Fruit fly (Drosophila melanogaster) whole organism, pupa: ENCODE measurements around the gene Girdin.

Experiments
- CG10348 ChIP-seq: fragments of 200-800 bp; sonication (Bioruptor generic); IDR thresholded peaks from 2 replicates; pipeline ENCODE4 v1.3.6; 2022; ENCODE audit warnings: missing biosample characterization, missing genetic modification characterization
- CG12605 ChIP-seq: fragments of 200-800 bp; sonication (Bioruptor generic); IDR thresholded peaks from 2 replicates; pipeline ENCODE4 v1.3.6; 2022; ENCODE audit warnings: missing biosample characterization, missing genetic modification characterization
- CG13204 ChIP-seq: fragments of 200-800 bp; sonication (Bioruptor generic); optimal IDR thresholded peaks from 2 replicates; lab custom pipeline; 2018; ENCODE audit warnings: missing biosample characterization, mild to moderate bottlenecking, missing genetic modification characterization, moderate library complexity
- CG14655 ChIP-seq: fragments of 200-800 bp; sonication (Bioruptor generic); optimal IDR thresholded peaks from 3 replicates; lab custom pipeline; 2017; ENCODE audit warnings: mild to moderate bottlenecking, missing biosample characterization, missing genetic modification reagents, missing genetic modification characterization
- CG15710 ChIP-seq: fragments of 200-800 bp; sonication (Bioruptor generic); optimal IDR thresholded peaks from 2 replicates; lab custom pipeline; 2018; ENCODE audit warnings: missing biosample characterization, mild to moderate bottlenecking, missing genetic modification characterization, moderate library complexity
- CG17806 ChIP-seq: fragments of 200-800 bp; sonication (Bioruptor generic); optimal IDR thresholded peaks from 2 replicates; lab custom pipeline; 2018; ENCODE audit warnings: missing biosample characterization, mild to moderate bottlenecking, missing genetic modification characterization, moderate library complexity
- CG32121 ChIP-seq: fragments of 200-800 bp; sonication (Bioruptor generic); IDR thresholded peaks from 2 replicates; pipeline ENCODE4 v1.3.6; 2022; ENCODE audit warnings: missing biosample characterization, missing genetic modification characterization
- CG34367 ChIP-seq: fragments of 200-800 bp; sonication (Bioruptor generic); optimal IDR thresholded peaks from 2 replicates; lab custom pipeline; 2018; ENCODE audit warnings: missing biosample characterization, mild to moderate bottlenecking, missing genetic modification characterization
- CG4496 ChIP-seq: fragments of 200-800 bp; sonication (Bioruptor generic); IDR thresholded peaks from 3 replicates; pipeline ENCODE4 v1.3.6; 2022; ENCODE audit warnings: missing biosample characterization, missing genetic modification characterization
- CG8159 ChIP-seq: fragments of 200-800 bp; sonication (Bioruptor generic); optimal IDR thresholded peaks from 3 replicates; lab custom pipeline; 2018; ENCODE audit warnings: missing biosample characterization, mild to moderate bottlenecking, missing genetic modification characterization, moderate library complexity
- CG8301 ChIP-seq: fragments of 200-800 bp; sonication (Bioruptor generic); optimal IDR thresholded peaks from 2 replicates; lab custom pipeline; 2018; ENCODE audit warnings: missing biosample characterization, mild to moderate bottlenecking, missing genetic modification characterization
- CG9948 ChIP-seq: fragments of 200-800 bp; sonication (Bioruptor generic); optimal IDR thresholded peaks from 2 replicates; lab custom pipeline; 2018; ENCODE audit warnings: missing biosample characterization, mild to moderate bottlenecking, missing genetic modification characterization, moderate library complexity
- D1 ChIP-seq: fragments of 200-800 bp; sonication (Bioruptor generic); optimal IDR thresholded peaks from 2 replicates; lab custom pipeline; 2018; ENCODE audit warnings: missing biosample characterization, mild to moderate bottlenecking, missing genetic modification characterization, moderate library complexity
- EcR ChIP-seq: fragments of 200-800 bp; sonication (Bioruptor generic); optimal IDR thresholded peaks from 3 replicates; lab custom pipeline; 2019; ENCODE audit warnings: missing biosample characterization, missing genetic modification characterization, mild to moderate bottlenecking, moderate library complexity, missing genetic modification reagents
- Ets98B ChIP-seq: fragments of 200-800 bp; sonication (Bioruptor generic); IDR thresholded peaks from 2 replicates; pipeline ENCODE4 v1.3.6; 2022; ENCODE audit warnings: missing biosample characterization, missing genetic modification characterization
- Pif1A ChIP-seq: fragments of 200-800 bp; sonication (Bioruptor generic); optimal IDR thresholded peaks from 3 replicates; lab custom pipeline; 2016; ENCODE audit warnings: missing biosample characterization, missing genetic modification characterization
- Pif1B ChIP-seq: fragments of 200-800 bp; sonication (Bioruptor generic); optimal IDR thresholded peaks from 3 replicates; lab custom pipeline; 2016; ENCODE audit warnings: missing biosample characterization, missing genetic modification characterization
- Snoo ChIP-seq: fragments of 200-800 bp; sonication (Bioruptor generic); optimal IDR thresholded peaks from 3 replicates; lab custom pipeline; 2017; ENCODE audit warnings: missing biosample characterization, mild to moderate bottlenecking, missing genetic modification characterization, inconsistent platforms
- fd96Ca ChIP-seq: fragments of 200-800 bp; sonication (Bioruptor generic); IDR thresholded peaks from 3 replicates; pipeline ENCODE4 v1.3.6; 2022; ENCODE audit warnings: missing biosample characterization, missing genetic modification characterization
- gl ChIP-seq: fragments of 200-800 bp; sonication (Bioruptor generic); optimal IDR thresholded peaks from 2 replicates; lab custom pipeline; 2018; ENCODE audit warnings: missing biosample characterization, mild to moderate bottlenecking, missing genetic modification characterization
- rn ChIP-seq: fragments of 200-800 bp; sonication (Bioruptor generic); IDR thresholded peaks from 2 replicates; pipeline ENCODE4 v1.3.6; 2022; ENCODE audit warnings: missing biosample characterization, missing genetic modification characterization

The Girdin gene

DNA sequence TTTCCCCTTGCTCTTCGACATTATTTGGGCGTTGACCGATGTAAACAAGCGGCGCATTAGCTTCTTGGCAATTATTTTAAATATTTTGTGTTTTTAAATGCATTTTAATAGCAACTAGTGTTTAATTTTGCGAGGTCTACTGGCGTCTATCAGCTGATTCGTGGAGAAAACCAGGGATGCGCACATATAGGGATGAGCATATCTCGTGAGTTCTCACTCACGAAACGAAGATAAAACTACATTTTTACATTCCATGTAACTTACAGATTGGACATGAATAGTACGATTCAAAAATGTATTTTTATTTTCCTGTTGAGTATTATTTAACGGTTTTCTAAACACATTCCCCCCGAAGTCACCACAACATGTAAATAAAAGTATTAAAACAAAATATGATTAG is 18.7 kb downstream of the Girdin start, which contains the start of gene CG14966:
CG14966 (minus strand) TSS at position 168 of the 400 bp plus-strand sequence.
- TF ChIP-seq gl (tag; lab: Kevin White, UChicago) (peak; percentile 6), CG32121 (GFP tag; lab: Robert Waterston, UW) (no peak), CG12605 (GFP tag; lab: Robert Waterston, UW) (0 out of 2 replicates have a peak, but pooled peaks have one; percentile 19), rn (GFP tag; lab: Robert Waterston, UW) (no peak)
- TF ChIP-seq, all 21 proteins: peak for 2

DNA sequence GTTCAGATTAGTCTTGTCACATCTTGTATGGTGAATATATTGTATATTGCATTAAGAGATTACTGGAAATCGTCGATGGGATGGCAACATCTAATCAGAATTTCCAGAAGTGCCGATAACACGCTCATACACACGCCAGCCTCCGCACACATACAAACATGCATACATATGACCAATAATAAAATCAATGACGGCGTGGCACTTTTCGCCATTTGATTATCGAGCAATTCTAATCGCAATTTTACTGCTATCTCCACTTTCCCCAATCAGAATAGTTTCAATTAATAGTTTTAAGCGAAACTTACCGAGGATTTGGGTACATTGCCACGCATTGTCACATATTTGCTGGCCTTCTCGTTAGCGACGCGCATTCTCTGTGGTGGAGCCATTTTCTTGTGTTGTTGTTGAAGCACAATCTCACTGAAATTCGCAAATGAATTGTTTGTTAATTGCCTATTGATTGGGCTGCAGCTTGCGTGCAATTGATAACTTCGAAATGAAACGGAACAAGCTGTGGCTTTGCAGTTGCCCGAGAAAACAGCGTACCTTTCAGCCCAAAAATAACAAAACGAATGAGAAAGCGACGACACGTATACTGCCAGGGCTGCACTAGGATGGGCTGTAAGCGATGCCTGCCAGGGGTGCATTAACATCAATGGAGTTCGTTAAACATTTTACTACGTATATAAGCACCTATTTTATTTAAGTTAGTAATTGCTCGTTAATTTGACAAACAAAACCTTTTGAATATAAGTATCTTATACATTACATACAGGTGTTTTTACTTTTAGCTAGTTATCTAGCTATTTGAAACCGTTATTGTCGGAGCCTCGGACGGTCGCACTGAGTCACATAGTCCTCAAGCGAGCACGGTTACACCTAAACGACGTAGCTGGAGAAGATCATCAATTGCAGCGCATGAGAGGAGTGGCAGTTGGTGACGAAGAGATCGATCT is 20.0 kb downstream of the Girdin start, which contains the start of the genes CG32276 and gry:
CG32276 (minus strand) TSS at position 601 of the 956 bp plus-strand sequence.
gry (plus strand) TSS at position 644 of the 956 bp plus-strand sequence.
- TF ChIP-seq CG14655 = no peak
- TF ChIP-seq CG4496 (GFP tag; lab: Robert Waterston, UW) = peak; percentile 54; the same call in 2 of the 3 replicates
- TF ChIP-seq EcR (GFP tag; lab: Kevin White, UChicago) = peak; percentile 35
- TF ChIP-seq CG34367 = peak; percentile 50
- TF ChIP-seq rn (GFP tag; lab: Robert Waterston, UW) = 0 out of 2 replicates have a peak, but pooled peaks have one; percentile 32
- TF ChIP-seq Pif1A (GFP tag; lab: Kevin White, UChicago) = no peak
- no peak for TF ChIP-seq Snoo
- TF ChIP-seq D1 (tag; lab: Kevin White, UChicago) = no peak
- no peak for TF ChIP-seq CG9948 (tag; lab: Kevin White, UChicago)
- no peak for TF ChIP-seq CG8301
- TF ChIP-seq CG15710 (tag; lab: Kevin White, UChicago) = peak; percentile 56
- TF ChIP-seq CG12605 (GFP tag; lab: Robert Waterston, UW) = peak; percentile 22; the same call in 1 of the 2 replicates
- no peak for TF ChIP-seq CG10348
- TF ChIP-seq CG17806 (tag; lab: Kevin White, UChicago) = peak; percentile 49
- TF ChIP-seq fd96Ca (GFP tag; lab: Robert Waterston, UW) = peak; percentile 77; the same call in 2 of the 3 replicates
- peak; percentile 76 for TF ChIP-seq CG32121 (GFP tag; lab: Robert Waterston, UW)
- TF ChIP-seq Ets98B (GFP tag; lab: Robert Waterston, UW) = peak; percentile 58; the same call in 1 of the 2 replicates

DNA sequence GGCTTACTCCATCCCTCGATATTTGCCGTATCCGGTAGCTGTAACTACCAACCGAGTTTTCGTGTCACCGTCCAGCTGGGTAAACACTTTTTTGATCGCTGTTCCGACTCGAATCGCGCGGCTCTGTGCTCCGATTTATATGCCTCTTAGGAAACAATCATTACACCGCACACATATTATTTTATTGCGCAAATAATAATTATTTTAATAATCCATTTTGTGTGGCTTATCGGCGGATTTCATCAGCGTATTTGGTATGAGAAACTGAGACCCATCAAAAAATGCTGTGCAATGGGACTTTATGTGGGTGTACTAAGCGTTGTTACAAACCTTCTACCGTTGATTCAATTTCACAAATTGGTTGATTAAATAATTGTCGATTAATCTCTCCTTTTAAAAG is 24.3 kb downstream of the Girdin start, which contains the start of gene CG32271:
CG32271 (minus strand) TSS at position 101 of the 400 bp plus-strand sequence.
- TF ChIP-seq gl (tag; lab: Kevin White, UChicago) = no peak
- TF ChIP-seq CG13204 (GFP tag; lab: Kevin White, UChicago) = no peak
- no peak for TF ChIP-seq D1 (tag; lab: Kevin White, UChicago)
- TF ChIP-seq CG32121 (GFP tag; lab: Robert Waterston, UW) = no peak
- TF ChIP-seq CG34367 = no peak
- no peak for TF ChIP-seq CG4496 (GFP tag; lab: Robert Waterston, UW)
- TF ChIP-seq rn (GFP tag; lab: Robert Waterston, UW) = no peak

DNA sequence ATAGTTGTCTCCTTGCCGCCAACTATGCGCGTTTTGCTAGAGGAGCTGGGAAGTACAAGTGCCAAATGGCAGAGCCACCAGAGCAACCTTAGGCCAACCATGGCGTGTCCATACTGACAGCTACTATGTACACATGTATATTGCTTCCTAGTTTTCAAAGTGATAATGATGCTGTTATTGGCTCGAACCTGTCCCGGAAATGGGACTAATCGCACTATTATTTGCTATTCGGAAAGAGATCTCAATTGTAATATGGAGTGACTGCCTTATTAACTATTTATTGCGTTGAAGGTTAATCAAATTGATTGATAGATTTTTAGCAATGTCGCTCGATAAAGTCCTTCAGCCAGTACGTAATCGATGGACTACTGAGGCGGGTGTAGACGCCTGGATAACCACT is 25.6 kb downstream of the Girdin start, which contains the start of gene CG33159:
CG33159 (minus strand) TSS at position 101 of the 400 bp plus-strand sequence.
- TF ChIP-seq CG13204 (GFP tag; lab: Kevin White, UChicago) (no peak), fd96Ca (GFP tag; lab: Robert Waterston, UW) (no peak), EcR (GFP tag; lab: Kevin White, UChicago) (no peak), CG8301 (no peak)

DNA sequence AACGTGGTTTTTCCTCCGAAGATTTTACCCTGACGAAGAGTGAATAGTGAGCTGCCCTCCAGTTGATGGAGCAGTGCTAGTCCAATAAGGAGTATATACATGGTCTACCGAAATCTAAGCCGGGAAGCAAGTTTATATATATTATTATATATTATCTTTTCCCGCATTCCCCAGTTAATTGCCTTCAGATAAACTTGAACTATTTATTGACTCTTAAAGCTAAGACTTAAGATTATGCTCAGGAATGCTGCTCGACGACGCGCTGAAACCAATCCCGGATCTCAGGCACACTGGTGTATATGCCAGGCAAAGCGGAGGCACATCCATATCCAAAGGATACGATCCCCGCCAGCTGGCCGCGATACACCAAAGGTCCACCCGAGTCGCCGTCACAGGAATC is 26.6 kb downstream of the Girdin start, which contains the start of gene CG32277:
CG32277 (minus strand) TSS at position 101 of the 400 bp plus-strand sequence.
- TF ChIP-seq CG15710 (tag; lab: Kevin White, UChicago) (no peak), CG17806 (tag; lab: Kevin White, UChicago) (no peak), gl (tag; lab: Kevin White, UChicago) (no peak), Pif1A (GFP tag; lab: Kevin White, UChicago) (no peak), CG34367 (no peak), CG32121 (GFP tag; lab: Robert Waterston, UW) (no peak), EcR (GFP tag; lab: Kevin White, UChicago) (no peak), Snoo (no peak), CG8159 (tag; lab: Kevin White, UChicago) (no peak), CG8301 (no peak), D1 (tag; lab: Kevin White, UChicago) (no peak), fd96Ca (GFP tag; lab: Robert Waterston, UW) (no peak), CG10348 (no peak)
- TF ChIP-seq, all 21 proteins: peak for 0

DNA sequence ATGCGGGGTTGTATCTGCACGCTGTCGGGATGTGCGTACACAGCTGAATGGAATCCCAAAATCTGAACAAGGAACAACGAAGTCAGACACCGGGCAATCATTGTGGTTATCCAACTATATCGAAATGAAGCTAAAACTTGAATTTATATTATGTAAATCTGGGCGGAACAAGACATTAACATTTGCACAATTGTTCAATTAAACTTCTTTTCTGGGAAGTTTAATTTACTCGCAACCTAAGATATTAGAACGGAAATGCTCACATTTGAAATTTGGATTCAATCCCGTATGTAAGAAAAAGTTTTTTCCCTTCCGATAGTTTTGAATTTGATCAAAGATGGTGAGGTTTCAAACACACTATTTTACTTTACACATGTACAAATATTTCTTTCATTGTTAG is 27.5 kb downstream of the Girdin start, which contains the start of gene CG33160:
CG33160 (minus strand) TSS at position 101 of the 400 bp plus-strand sequence.
- no peak for TF ChIP-seq CG17806 (tag; lab: Kevin White, UChicago)
- TF ChIP-seq CG14655 = no peak
- TF ChIP-seq CG15710 (tag; lab: Kevin White, UChicago) = no peak
- no peak for TF ChIP-seq CG9948 (tag; lab: Kevin White, UChicago)
- no peak for TF ChIP-seq CG4496 (GFP tag; lab: Robert Waterston, UW)
- TF ChIP-seq CG32121 (GFP tag; lab: Robert Waterston, UW) = no peak
- TF ChIP-seq Pif1B = no peak
- TF ChIP-seq CG10348 = no peak
- no peak for TF ChIP-seq EcR (GFP tag; lab: Kevin White, UChicago)
- no peak for TF ChIP-seq fd96Ca (GFP tag; lab: Robert Waterston, UW)
- no peak for TF ChIP-seq CG12605 (GFP tag; lab: Robert Waterston, UW)
- TF ChIP-seq CG8159 (tag; lab: Kevin White, UChicago) = no peak
- TF ChIP-seq CG13204 (GFP tag; lab: Kevin White, UChicago) = no peak
- no peak for TF ChIP-seq gl (tag; lab: Kevin White, UChicago)
